Worm (Caenorhabditis elegans): ENCODE measurements around the gene ahsa-1.

DNA sequence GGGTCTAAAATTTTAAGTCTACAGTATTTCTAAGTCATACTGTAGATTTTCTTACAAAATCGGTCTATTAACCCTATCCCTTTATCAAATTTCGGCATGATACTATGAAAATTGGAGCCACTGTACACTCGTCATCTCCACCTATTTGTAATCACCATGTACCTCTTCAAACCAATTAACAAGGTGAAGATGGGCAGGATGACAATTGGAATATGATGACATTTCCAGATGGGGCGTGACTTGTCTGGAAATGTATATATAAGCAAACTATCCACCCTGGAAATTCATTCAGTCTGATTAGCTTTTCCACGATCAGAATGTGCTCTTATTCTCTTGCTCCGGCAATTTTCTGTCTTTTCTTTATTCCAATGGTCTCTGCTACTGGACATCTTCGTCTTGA is 24.1 kb upstream of the ahsa-1 start, which contains the start of gene Y75B12A.2:
- no peak for TF ChIP-seq cog-1 (tag; optimal IDR thresholded peaks at IDR 0.05)
- no peak for TF ChIP-seq T22C8.4 (GFP tag; IDR thresholded peaks at IDR 0.05)
- TF ChIP-seq ztf-29 (GFP tag; IDR thresholded peaks at IDR 0.05): no peak
